Fruit fly (Drosophila melanogaster) whole organism, wandering third instar larva: ENCODE measurements around the gene CG11811.

ENCODE experiments used
- Dif ChIP-seq: fragments of 200-275, 200-300 bp; sonication (Bioruptor generic); optimal IDR thresholded peaks from 2 replicates; lab custom pipeline; 2018; ENCODE audit warnings: missing biosample characterization, missing genetic modification characterization; ENCODE audit not compliant: partially characterized antibody
- Hnf4 ChIP-seq: fragments of 200-800 bp; sonication (Bioruptor generic); optimal IDR thresholded peaks from 2 replicates; lab custom pipeline; 2016; ENCODE audit warnings: missing biosample characterization, mild to moderate bottlenecking, missing genetic modification characterization
- OdsH ChIP-seq: fragments of 200-800 bp; sonication (Bioruptor generic); optimal IDR thresholded peaks from 2 replicates; lab custom pipeline; 2016; ENCODE audit warnings: missing biosample characterization, mild to moderate bottlenecking, missing genetic modification characterization
- psq ChIP-seq: fragments of 200-800 bp; sonication (Bioruptor generic); optimal IDR thresholded peaks from 3 replicates; lab custom pipeline; 2017; ENCODE audit warnings: missing biosample characterization, mild to moderate bottlenecking, missing genetic modification characterization, moderate library complexity
- usp ChIP-seq: fragments of >200 bp; optimal IDR thresholded peaks from 2 replicates; lab custom pipeline; 2017; ENCODE audit warnings: missing biosample characterization, missing genetic modification characterization

DNA sequence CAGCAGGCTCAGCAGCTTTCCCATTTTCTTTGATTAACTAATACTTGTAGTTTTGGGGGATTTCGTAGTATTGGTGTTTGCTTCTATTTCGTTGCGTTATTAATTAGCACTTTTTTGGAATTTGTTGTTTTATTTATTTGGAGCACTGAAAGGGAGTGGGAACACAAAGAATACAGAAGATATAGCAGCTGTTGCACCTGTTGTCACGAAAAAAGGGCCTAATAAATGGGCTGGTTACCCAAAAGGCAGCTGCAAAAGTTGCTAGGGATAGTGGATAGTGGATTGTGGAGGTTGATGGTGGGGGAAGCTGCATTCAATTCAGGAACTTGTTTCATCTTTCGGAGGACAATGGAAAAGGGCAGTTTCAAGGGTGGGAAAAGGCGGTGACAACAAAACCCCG lies 31.3 kb upstream of the CG11811 start:
- TF ChIP-seq OdsH (GFP tag; lab: Kevin White, UChicago) (no peak), usp (GFP tag; lab: Kevin White, UChicago) (no peak), Hnf4 (no peak), psq (GFP tag; lab: Kevin White, UChicago) (no peak), Dif (GFP tag; lab: Kevin White, UChicago) (no peak)
